Fruit fly (Drosophila melanogaster): Measurements from ENCODE around the gene Gr22d.

Gr22d gene

DNA sequence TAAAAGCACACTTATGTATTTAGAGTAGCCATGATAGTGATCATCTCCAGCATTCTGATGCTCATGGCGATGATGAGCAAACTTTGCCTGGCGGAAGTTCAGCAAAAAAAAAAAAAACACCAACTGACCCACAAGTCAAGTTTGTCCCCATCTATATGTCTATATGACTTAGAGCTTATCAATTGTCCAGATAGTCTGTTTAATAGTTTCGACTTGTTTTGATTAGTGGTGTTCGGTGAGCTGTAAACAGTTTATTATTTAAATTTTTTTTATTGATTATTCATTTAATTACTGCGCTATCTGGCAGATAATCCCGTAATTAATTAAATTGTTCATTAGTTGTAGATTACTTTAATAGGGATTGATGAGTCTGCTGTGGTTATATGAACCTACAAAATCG, 46.4 kb downstream of the Gr22d start:
- TF ChIP-seq noc (tag; optimal IDR thresholded peaks at IDR 0.05): peak; percentile 54

DNA sequence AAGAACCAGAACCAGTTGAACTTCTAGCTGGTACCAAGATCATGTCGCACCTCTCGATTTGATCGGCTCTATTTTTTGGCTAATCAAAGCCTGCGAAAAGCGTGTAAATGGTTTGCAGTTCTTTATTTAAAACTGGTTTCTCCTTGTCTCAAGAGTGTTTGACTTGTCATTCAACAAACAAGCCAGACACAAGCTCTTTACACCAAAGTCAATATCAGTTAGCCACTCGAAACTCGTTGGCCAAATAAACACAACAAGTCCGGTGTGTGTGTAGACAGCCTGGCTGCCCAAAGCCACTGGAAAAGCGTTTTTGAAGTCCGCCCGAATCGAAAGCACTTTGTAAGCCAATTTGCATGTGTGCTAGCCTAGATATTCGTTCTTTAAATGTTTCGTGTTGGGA, 50.1 kb downstream of the Gr22d start:
- no peak for TF ChIP-seq noc (tag; optimal IDR thresholded peaks at IDR 0.05)

Data from whole organism, larva.